Worm (Caenorhabditis elegans) whole organism, late embryonic: ENCODE data around the gene F18A12.7.
"Not testable (repeated sequence)": the region's sequence is repeated elsewhere in the genome, so short reads cannot be mapped to it uniquely, and the experiment has no call there.

ENCODE experiments used
- T23F11.4 ChIP-seq: fragments of 200-800 bp; sonication (Bioruptor generic); optimal IDR thresholded peaks from 2 replicates; lab custom pipeline; 2018; ENCODE audit warnings: mild to moderate bottlenecking, missing genetic modification characterization, missing compliant biosample characterization
- Y22D7AL.16 ChIP-seq: sonication (generic microtip); optimal IDR thresholded peaks from 2 replicates; lab custom pipeline; 2016; ENCODE audit warnings: missing genetic modification characterization, missing compliant biosample characterization
- ahr-1 ChIP-seq: sonication (generic microtip); optimal IDR thresholded peaks from 2 replicates; lab custom pipeline; 2016; ENCODE audit warnings: missing genetic modification characterization, missing compliant biosample characterization
- ama-1 ChIP-seq: fragments of 150-350 bp; optimal IDR thresholded peaks from 2 replicates; lab custom pipeline; 2014
- ceh-14 ChIP-seq: sonication (generic microtip); optimal IDR thresholded peaks from 2 replicates; lab custom pipeline; 2016; ENCODE audit warnings: missing genotype, missing genetic modification characterization, missing compliant biosample characterization
- ceh-18 ChIP-seq: sonication (generic microtip); optimal IDR thresholded peaks from 2 replicates; lab custom pipeline; 2016; ENCODE audit warnings: missing genetic modification characterization, missing compliant biosample characterization
- ceh-30 ChIP-seq: fragments of 150-350 bp; optimal IDR thresholded peaks from 2 replicates; lab custom pipeline; 2014; ENCODE audit warnings: missing biosample characterization, missing genetic modification characterization
- ceh-31 ChIP-seq: sonication (generic microtip); optimal IDR thresholded peaks from 2 replicates; lab custom pipeline; 2016; ENCODE audit warnings: missing genetic modification characterization, missing compliant biosample characterization
- ceh-45 ChIP-seq: fragments of 200-800 bp; sonication (Bioruptor generic); IDR thresholded peaks from 2 replicates; pipeline ENCODE4 v1.3.6; 2022; ENCODE audit warnings: missing genetic modification reagents, missing genetic modification characterization, missing compliant biosample characterization
- ceh-6 ChIP-seq: fragments of 200-800 bp; sonication (Bioruptor generic); optimal IDR thresholded peaks from 2 replicates; lab custom pipeline; 2018; ENCODE audit warnings: mild to moderate bottlenecking, missing genetic modification characterization, missing compliant biosample characterization
- ceh-9 ChIP-seq: sonication (generic microtip); optimal IDR thresholded peaks from 2 replicates; lab custom pipeline; 2016; ENCODE audit warnings: mild to moderate bottlenecking, missing genetic modification characterization, inconsistent platforms, missing compliant biosample characterization
- dve-1 ChIP-seq: sonication (generic microtip); optimal IDR thresholded peaks from 2 replicates; lab custom pipeline; 2017; ENCODE audit warnings: antibody characterized with exemption, mild to moderate bottlenecking, missing genetic modification characterization, missing compliant biosample characterization
- elt-4 ChIP-seq: sonication (generic microtip); optimal IDR thresholded peaks from 2 replicates; lab custom pipeline; 2016; ENCODE audit warnings: missing genetic modification characterization, missing compliant biosample characterization
- fax-1 ChIP-seq: sonication (generic microtip); optimal IDR thresholded peaks from 2 replicates; lab custom pipeline; 2016; ENCODE audit warnings: missing genotype, missing genetic modification characterization, missing compliant biosample characterization
- fkh-10 ChIP-seq: fragments of 150-350 bp; optimal IDR thresholded peaks from 2 replicates; lab custom pipeline; 2014; ENCODE audit warnings: missing biosample characterization, missing genetic modification reagents, missing genetic modification characterization
- fkh-6 ChIP-seq: sonication (generic microtip); optimal IDR thresholded peaks from 2 replicates; lab custom pipeline; 2016; ENCODE audit warnings: missing genetic modification characterization, missing compliant biosample characterization
- gmeb-2 ChIP-seq: sonication (generic microtip); optimal IDR thresholded peaks from 2 replicates; lab custom pipeline; 2016; ENCODE audit warnings: missing genetic modification characterization, inconsistent platforms, missing compliant biosample characterization
- hlh-13 ChIP-seq: fragments of 200-800 bp; sonication (Bioruptor generic); optimal IDR thresholded peaks from 2 replicates; lab custom pipeline; 2018; ENCODE audit warnings: mild to moderate bottlenecking, missing genetic modification characterization, missing compliant biosample characterization
- hlh-15 ChIP-seq: sonication (generic microtip); optimal IDR thresholded peaks from 2 replicates; lab custom pipeline; 2016; ENCODE audit warnings: missing genetic modification characterization, missing compliant biosample characterization
- hlh-6 ChIP-seq: sonication (generic microtip); optimal IDR thresholded peaks from 2 replicates; lab custom pipeline; 2016; ENCODE audit warnings: missing genotype, missing genetic modification characterization, missing compliant biosample characterization
- lin-11 ChIP-seq: fragments of 200-800 bp; sonication (Bioruptor generic); optimal IDR thresholded peaks from 2 replicates; lab custom pipeline; 2018; ENCODE audit warnings: mild to moderate bottlenecking, missing genetic modification characterization, missing compliant biosample characterization
- madf-2 ChIP-seq: sonication (generic microtip); optimal IDR thresholded peaks from 2 replicates; lab custom pipeline; 2017; ENCODE audit warnings: missing genetic modification characterization, missing compliant biosample characterization
- nfya-1 ChIP-seq: sonication (generic microtip); optimal IDR thresholded peaks from 2 replicates; lab custom pipeline; 2017; ENCODE audit warnings: missing genetic modification characterization, mild to moderate bottlenecking, missing compliant biosample characterization, antibody characterized with exemption, moderate library complexity
- npax-4 ChIP-seq: sonication (generic microtip); optimal IDR thresholded peaks from 2 replicates; lab custom pipeline; 2016; ENCODE audit warnings: missing genetic modification characterization, missing compliant biosample characterization
- pag-3 ChIP-seq: sonication (generic microtip); optimal IDR thresholded peaks from 2 replicates; lab custom pipeline; 2016; ENCODE audit warnings: missing compliant biosample characterization, missing genetic modification characterization, borderline replicate concordance
- pha-2 ChIP-seq: sonication (generic microtip); optimal IDR thresholded peaks from 2 replicates; lab custom pipeline; 2017; ENCODE audit warnings: mild to moderate bottlenecking, missing genetic modification characterization, missing compliant biosample characterization
- pqm-1 ChIP-seq: sonication (generic microtip); optimal IDR thresholded peaks from 2 replicates; lab custom pipeline; 2016; ENCODE audit warnings: missing genetic modification characterization, missing compliant biosample characterization
- ref-2 ChIP-seq: sonication (generic microtip); optimal IDR thresholded peaks from 2 replicates; lab custom pipeline; 2016; ENCODE audit warnings: missing genetic modification characterization, missing compliant biosample characterization
- rnt-1 ChIP-seq: sonication (generic microtip); optimal IDR thresholded peaks from 2 replicates; lab custom pipeline; 2016; ENCODE audit warnings: missing genetic modification characterization, missing compliant biosample characterization
- sox-2 ChIP-seq: fragments of 200-800 bp; sonication (Bioruptor generic); IDR thresholded peaks from 2 replicates; pipeline ENCODE4 v1.3.6; 2022; ENCODE audit warnings: missing genetic modification reagents, missing genetic modification characterization, missing compliant biosample characterization
- syd-9 ChIP-seq: sonication (generic microtip); optimal IDR thresholded peaks from 2 replicates; lab custom pipeline; 2016; ENCODE audit warnings: mild to moderate bottlenecking, missing genetic modification characterization, moderate library complexity, missing compliant biosample characterization
- tbx-7 ChIP-seq: sonication (generic microtip); optimal IDR thresholded peaks from 2 replicates; lab custom pipeline; 2016; ENCODE audit warnings: missing genotype, missing genetic modification characterization, missing compliant biosample characterization
- unc-3 ChIP-seq, 2 experiments: fragments of 200-800 bp in 1 of 2; sonication (Bioruptor generic) in 1 of 2; sonication (generic microtip) in 1 of 2; conservative IDR thresholded peaks in 1 of 2; optimal IDR thresholded peaks in 1 of 2; 2 replicates each; pipeline versions ENCODE4 v1.3.6 to Lab custom; 2016 to 2022; ENCODE audit warnings: missing compliant biosample characterization in 2 of 2, missing genetic modification characterization in 2 of 2, missing genetic modification reagents in 1 of 2
- unc-86 ChIP-seq: sonication (generic microtip); optimal IDR thresholded peaks from 2 replicates; lab custom pipeline; 2016; ENCODE audit warnings: missing genetic modification characterization, missing compliant biosample characterization
- zip-5 ChIP-seq: sonication (generic microtip); optimal IDR thresholded peaks from 2 replicates; lab custom pipeline; 2016; ENCODE audit warnings: missing genetic modification characterization, missing compliant biosample characterization
- ztf-16 ChIP-seq: sonication (generic microtip); optimal IDR thresholded peaks from 2 replicates; lab custom pipeline; 2017; ENCODE audit warnings: missing genetic modification characterization, missing compliant biosample characterization

Gene F18A12.7

ce11 chrII:3459199-3459598 is 44.9 kb upstream of the F18A12.7 start:
- TF ChIP-seq dve-1 (tag; lab: Kevin White, UChicago) (peak; percentile 79), hlh-13 (GFP tag; lab: Kevin White, UChicago) (no peak), ama-1 (lab: Kevin White, UChicago) (no peak), elt-4 (tag; lab: Kevin White, UChicago) (no peak)

DNA sequence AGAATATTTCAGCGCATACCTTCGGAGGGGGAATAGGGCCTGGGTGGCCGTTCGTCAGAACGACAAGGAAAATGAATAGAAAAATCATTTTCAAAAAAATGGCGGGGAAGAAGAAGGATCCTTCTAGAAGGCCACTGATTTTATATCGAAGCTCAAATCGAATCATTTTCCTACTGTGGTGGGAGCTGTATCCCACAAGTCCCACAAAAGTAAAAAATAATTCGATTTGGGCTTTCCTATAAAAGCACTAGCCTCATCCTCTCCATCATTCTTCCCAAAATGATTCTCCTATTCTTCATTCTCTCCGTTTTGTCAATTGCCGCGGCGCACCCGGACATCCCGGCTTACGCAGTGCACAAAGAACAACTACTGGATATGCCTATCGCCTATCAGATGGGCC is 43.9 kb upstream of the F18A12.7 start, which contains the start of the genes C16C8.26 and C16C8.19:
Gene C16C8.26, minus strand, starts transcription at position 101 of the 400 bp plus-strand sequence.
Gene C16C8.19, plus strand, starts transcription at position 279 of the 400 bp plus-strand sequence.
- TF ChIP-seq madf-2 (tag; lab: Kevin White, UChicago) (no peak), T23F11.4 (GFP tag; lab: Kevin White, UChicago) (no peak), ceh-9 (tag; lab: Kevin White, UChicago) (no peak), ceh-30 (tag; lab: Kevin White, UChicago) (no peak), unc-3 (GFP tag; conservative IDR thresholded peaks at IDR 0.05; lab: Robert Waterston, UW) (no peak), unc-3 (tag; optimal IDR thresholded peaks at IDR 0.05; lab: Kevin White, UChicago) (no peak), sox-2 (GFP tag; lab: Robert Waterston, UW) (no peak), gmeb-2 (tag; lab: Kevin White, UChicago) (no peak), ceh-45 (no peak)

DNA sequence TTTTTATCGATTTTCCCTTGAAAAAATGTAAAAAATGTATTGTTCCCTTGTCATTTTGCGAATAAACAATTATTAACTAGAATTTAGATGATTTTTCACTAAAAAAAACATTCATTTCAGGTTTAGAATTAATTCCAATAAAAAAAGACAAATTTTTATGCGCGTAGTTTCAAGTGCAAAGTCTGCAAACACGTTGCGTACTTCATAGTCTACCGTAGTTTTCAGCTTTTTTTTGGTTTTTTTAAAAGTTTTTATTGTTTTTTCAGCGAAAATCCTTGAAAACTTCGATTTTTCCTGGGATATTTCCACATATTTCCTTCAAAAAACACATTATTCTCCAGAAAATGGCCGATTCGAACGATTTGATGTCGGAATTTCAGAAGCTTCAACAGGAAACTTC is 39.2 kb upstream of the F18A12.7 start, which contains the start of gene C16C8.11:
Gene C16C8.11, plus strand, starts transcription at position 188 of the 400 bp plus-strand sequence.
- TF ChIP-seq ceh-14: no peak
- no peak for TF ChIP-seq fkh-6 (tag; lab: Kevin White, UChicago)
- no peak for TF ChIP-seq npax-4
- no peak for TF ChIP-seq T23F11.4 (GFP tag; lab: Kevin White, UChicago)
- TF ChIP-seq ceh-18 (tag; lab: Kevin White, UChicago): no peak
- TF ChIP-seq, all 69 proteins: peak for 0

- no peak for TF ChIP-seq rnt-1 (tag; lab: Kevin White, UChicago)
Measured at ce11 chrII:3452421-3452820, 38.1 kb upstream of the F18A12.7 start, which contains the start of gene C16C8.12. C16C8.12 (plus strand) TSS chrII:3452721.

ce11 chrII:3449514-3449913 is 35.2 kb upstream of the F18A12.7 start, which contains the start of gene C16C8.14:
C16C8.14 (plus strand) TSS chrII:3449814.
- not testable (repeated sequence) for TF ChIP-seq fax-1 (tag; lab: Kevin White, UChicago); tbx-7 (tag; lab: Kevin White, UChicago); ahr-1
- TF ChIP-seq, all 69 proteins: peak for 0; not testable (repeated sequence) for 69

- TF ChIP-seq hlh-6 (no peak), lin-11 (tag; lab: Kevin White, UChicago) (no peak), pqm-1 (no peak), ceh-14 (no peak), ref-2 (no peak), ztf-16 (tag; lab: Kevin White, UChicago) (no peak), ceh-18 (tag; lab: Kevin White, UChicago) (no peak), sox-2 (GFP tag; lab: Robert Waterston, UW) (no peak), pag-3 (tag; lab: Kevin White, UChicago) (no peak), unc-86 (tag; lab: Kevin White, UChicago) (no peak), ceh-31 (no peak)
Measured at ce11 chrII:3448776-3449280, 34.5 kb upstream of the F18A12.7 start, which contains the start of gene C16C8.25. C16C8.25 (plus strand) TSS chrII:3449230.

DNA sequence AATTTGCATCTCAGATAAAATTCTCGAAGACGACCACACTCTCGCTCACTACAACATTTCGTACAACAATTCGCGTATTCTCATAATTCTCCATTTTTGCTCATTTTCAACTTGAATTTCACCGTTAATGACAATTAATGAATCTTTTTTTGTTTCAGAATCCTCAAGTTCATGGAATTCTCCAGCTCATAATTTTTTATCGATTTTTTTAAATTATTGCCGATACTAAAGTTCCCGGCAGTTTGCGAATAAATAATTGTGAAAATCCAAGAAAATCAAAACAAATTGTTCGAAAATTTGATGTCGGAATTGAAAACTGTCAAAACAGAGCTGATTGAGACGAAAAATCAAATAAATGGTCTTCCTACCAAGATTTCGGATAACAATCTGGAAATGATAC is 33.6 kb upstream of the F18A12.7 start, which contains the start of gene C16C8.21:
Gene C16C8.21, plus strand, starts transcription at position 301 of the 400 bp plus-strand sequence.
- no peak for TF ChIP-seq fax-1 (tag; lab: Kevin White, UChicago)
- no peak for TF ChIP-seq ceh-30 (tag; lab: Kevin White, UChicago)
- TF ChIP-seq madf-2 (tag; lab: Kevin White, UChicago): no peak
- TF ChIP-seq rnt-1 (tag; lab: Kevin White, UChicago): no peak
- no peak for TF ChIP-seq Y22D7AL.16
- TF ChIP-seq elt-4 (tag; lab: Kevin White, UChicago): no peak
- TF ChIP-seq ceh-6 (GFP tag; lab: Kevin White, UChicago): no peak
- TF ChIP-seq nfya-1 (tag; lab: Kevin White, UChicago): no peak
- TF ChIP-seq unc-3 (GFP tag; conservative IDR thresholded peaks at IDR 0.05; lab: Robert Waterston, UW): no peak
- TF ChIP-seq unc-3 (tag; optimal IDR thresholded peaks at IDR 0.05; lab: Kevin White, UChicago): no peak
- TF ChIP-seq zip-5 (tag; lab: Kevin White, UChicago): no peak
- TF ChIP-seq hlh-15 (tag; lab: Kevin White, UChicago): no peak
- no peak for TF ChIP-seq pha-2 (tag; lab: Kevin White, UChicago)
- no peak for TF ChIP-seq fkh-10
- TF ChIP-seq syd-9 (tag; lab: Kevin White, UChicago): no peak
- TF ChIP-seq, all 69 proteins: peak for 0
